Worm (Caenorhabditis elegans) whole organism, L4 larva: Measurements from ENCODE around the gene fbxb-112.
"Not testable (repeated sequence)": the region's sequence is repeated elsewhere in the genome, so short reads cannot be mapped to it uniquely, and the experiment has no call there.

ENCODE experiments used
- F37D6.2 ChIP-seq: sonication (generic microtip); optimal IDR thresholded peaks from 2 replicates; lab custom pipeline; 2016; ENCODE audit warnings: mild to moderate bottlenecking, missing genetic modification characterization, missing compliant biosample characterization
- F44E2.7 ChIP-seq: fragments of 200-800 bp; sonication (Bioruptor generic); IDR thresholded peaks from 2 replicates; pipeline ENCODE4 v2.1.2; 2022; ENCODE audit warnings: missing genetic modification characterization, missing compliant biosample characterization
- T20F7.1 ChIP-seq: fragments of 200-800 bp; sonication (Bioruptor generic); optimal IDR thresholded peaks from 2 replicates; lab custom pipeline; 2018; ENCODE audit warnings: mild to moderate bottlenecking, missing genetic modification characterization, missing compliant biosample characterization
- ZK337.2 ChIP-seq: fragments of 200-800 bp; sonication (Bioruptor generic); IDR thresholded peaks from 2 replicates; pipeline ENCODE4 v1.3.6; 2022; ENCODE audit warnings: missing genetic modification reagents, missing genetic modification characterization, missing compliant biosample characterization
- aha-1 ChIP-seq: fragments of 150-350 bp; peaks from one replicate; lab custom pipeline; 2014; ENCODE audit warnings: missing biosample characterization, missing genetic modification characterization
- arid-1 ChIP-seq: fragments of 200-800 bp; sonication (Bioruptor generic); conservative IDR thresholded peaks from 2 replicates; pipeline ENCODE4 v1.3.6; 2022; ENCODE audit warnings: missing genetic modification reagents, missing genetic modification characterization, missing compliant biosample characterization
- ceh-44 ChIP-seq: fragments of 200-800 bp; sonication (Bioruptor generic); IDR thresholded peaks from 2 replicates; pipeline ENCODE4 v1.3.6; 2022; ENCODE audit warnings: missing genetic modification reagents, missing genetic modification characterization, missing compliant biosample characterization
- ceh-62 ChIP-seq: sonication (generic microtip); optimal IDR thresholded peaks from 2 replicates; lab custom pipeline; 2017; ENCODE audit warnings: missing biosample characterization, missing genetic modification characterization
- ces-1 ChIP-seq: fragments of 150-350 bp; sonication (generic microtip); optimal IDR thresholded peaks from 4 replicates; lab custom pipeline; 2014; ENCODE audit warnings: missing biosample characterization, missing genetic modification reagents, missing genetic modification characterization
- ctbp-1 ChIP-seq: fragments of 200-800 bp; sonication (Bioruptor generic); IDR thresholded peaks from 2 replicates; pipeline ENCODE4 v1.3.6; 2022; ENCODE audit warnings: missing genetic modification reagents, missing genetic modification characterization, missing compliant biosample characterization
- daf-19 ChIP-seq: fragments of 200-800 bp; sonication (Bioruptor generic); conservative IDR thresholded peaks from 2 replicates; pipeline ENCODE4 v1.3.6; 2022; ENCODE audit warnings: missing genetic modification characterization, missing compliant biosample characterization
- dpl-1 ChIP-seq: fragments of 150-350 bp; optimal IDR thresholded peaks from 2 replicates; lab custom pipeline; 2014; ENCODE audit warnings: missing biosample characterization, missing genetic modification reagents, missing genetic modification characterization
- gei-8 ChIP-seq: fragments of 200-800 bp; sonication (Bioruptor generic); optimal IDR thresholded peaks from 2 replicates; lab custom pipeline; 2018; ENCODE audit warnings: mild to moderate bottlenecking, missing genetic modification characterization, missing compliant biosample characterization
- hif-1 ChIP-seq, 2 experiments: sonication (generic microtip); optimal IDR thresholded peaks; 2 replicates each; lab custom pipeline; 2016 to 2017; ENCODE audit warnings: missing compliant biosample characterization in 2 of 2, missing genetic modification characterization in 2 of 2, missing genetic modification reagents in 2 of 2, missing genotype in 2 of 2, mild to moderate bottlenecking in 1 of 2
- lim-7 ChIP-seq: fragments of 200-800 bp; sonication (Bioruptor generic); IDR thresholded peaks from 2 replicates; pipeline ENCODE4 v1.3.6; 2022; ENCODE audit warnings: missing genetic modification characterization, missing compliant biosample characterization
- lir-3 ChIP-seq: sonication (generic microtip); optimal IDR thresholded peaks from 2 replicates; lab custom pipeline; 2016; ENCODE audit warnings: mild to moderate bottlenecking, missing genetic modification characterization, missing compliant biosample characterization
- madf-5 ChIP-seq, 2 experiments: fragments of 200-800 bp; sonication (Bioruptor generic); IDR thresholded peaks; 2 replicates each; pipeline ENCODE4 v1.3.6; 2022; ENCODE audit warnings: missing compliant biosample characterization in 2 of 2, missing genetic modification characterization in 2 of 2
- madf-9 ChIP-seq: fragments of 200-800 bp; sonication (Bioruptor generic); conservative IDR thresholded peaks from 2 replicates; pipeline ENCODE4 v1.3.6; 2022; ENCODE audit warnings: missing genetic modification reagents, missing genetic modification characterization, missing compliant biosample characterization
- mdt-29 ChIP-seq: fragments of 200-800 bp; sonication (Bioruptor generic); IDR thresholded peaks from 2 replicates; pipeline ENCODE4 v1.3.6; 2022; ENCODE audit warnings: missing genetic modification reagents, missing genetic modification characterization, missing compliant biosample characterization
- mes-2 ChIP-seq: sonication (generic microtip); optimal IDR thresholded peaks from 2 replicates; lab custom pipeline; 2016; ENCODE audit warnings: missing genotype, mild to moderate bottlenecking, missing genetic modification characterization, missing compliant biosample characterization; ENCODE audit not compliant: poor library complexity, severe bottlenecking
- mxl-3 ChIP-seq: fragments of 200-800 bp; sonication (Bioruptor generic); optimal IDR thresholded peaks from 2 replicates; lab custom pipeline; 2018; ENCODE audit warnings: mild to moderate bottlenecking, missing genetic modification characterization, missing compliant biosample characterization
- nhr-28 ChIP-seq: fragments of 150-350 bp; optimal IDR thresholded peaks from 2 replicates; lab custom pipeline; 2014; ENCODE audit warnings: missing biosample characterization, missing genetic modification characterization
- nhr-48 ChIP-seq: sonication (generic microtip); optimal IDR thresholded peaks from 2 replicates; lab custom pipeline; 2016; ENCODE audit warnings: mild to moderate bottlenecking, missing genetic modification characterization, missing compliant biosample characterization
- nhr-6 ChIP-seq: fragments of 150-350 bp; optimal IDR thresholded peaks from 2 replicates; lab custom pipeline; 2014; ENCODE audit warnings: missing biosample characterization, missing genetic modification characterization
- nhr-76 ChIP-seq: fragments of 150-350 bp; optimal IDR thresholded peaks from 2 replicates; lab custom pipeline; 2014; ENCODE audit warnings: missing biosample characterization, missing genetic modification characterization
- php-3 ChIP-seq: fragments of 200-800 bp; sonication (Bioruptor generic); IDR thresholded peaks from 2 replicates; pipeline ENCODE4 v1.3.6; 2022; ENCODE audit warnings: missing genetic modification reagents, missing genetic modification characterization, missing compliant biosample characterization
- saeg-2 ChIP-seq: fragments of 200-800 bp; sonication (Bioruptor generic); IDR thresholded peaks from 2 replicates; pipeline ENCODE4 v1.3.6; 2022; ENCODE audit warnings: missing genetic modification reagents, missing genetic modification characterization, missing compliant biosample characterization
- unc-62 ChIP-seq, 3 experiments: fragments of 150-350 bp in 1 of 3; sonication (generic microtip); optimal IDR thresholded peaks in 2 of 3; peaks in 1 of 3; 1 replicate in 1 of 3; 2 replicates in 2 of 3; lab custom pipeline; 2014 to 2017; ENCODE audit warnings: missing biosample characterization in 3 of 3, missing genetic modification characterization in 3 of 3, missing genetic modification reagents in 3 of 3, missing genotype in 1 of 3
- zag-1 ChIP-seq: fragments of 150-350 bp; optimal IDR thresholded peaks from 2 replicates; lab custom pipeline; 2014; ENCODE audit warnings: missing biosample characterization, missing genetic modification characterization
- zfp-2 ChIP-seq: sonication (generic microtip); optimal IDR thresholded peaks from 2 replicates; lab custom pipeline; 2016; ENCODE audit warnings: mild to moderate bottlenecking, missing genetic modification characterization, missing compliant biosample characterization
- zfp-3 ChIP-seq: fragments of 200-800 bp; sonication (Bioruptor generic); conservative IDR thresholded peaks from 2 replicates; pipeline ENCODE4 v1.3.6; 2022; ENCODE audit warnings: missing genetic modification reagents, missing genetic modification characterization, missing compliant biosample characterization

Gene fbxb-112

ce11 chrII:3490797-3491196 is at the start of gene fbxb-112:
fbxb-112 (plus strand) TSS chrII:3491097.
- TF ChIP-seq ceh-62; arid-1 (GFP tag; lab: Robert Waterston, UW); F37D6.2: not testable (repeated sequence)

- TF ChIP-seq php-3 (GFP tag; lab: Robert Waterston, UW) (no peak), unc-62 (GFP tag; optimal IDR thresholded peaks at IDR 0.05 in 1 of 2; lab: Kevin White, UChicago) (peak in 1 of 2 experiments; percentile 1), unc-62 (tag; optimal IDR thresholded peaks at IDR 0.05; lab: Kevin White, UChicago) (no peak)
Measured at ce11 chrII:3441377-3441776, 49.5 kb upstream of the fbxb-112 start, which contains the start of gene C16C8.27. C16C8.27 (plus strand) TSS chrII:3441677.

- no peak for TF ChIP-seq ces-1 (GFP tag; lab: Kevin White, UChicago)
- no peak for TF ChIP-seq nhr-28
- no peak for TF ChIP-seq daf-19
- no peak for TF ChIP-seq ctbp-1 (GFP tag; lab: Robert Waterston, UW)
- TF ChIP-seq zfp-2 (tag; lab: Kevin White, UChicago): no peak
- TF ChIP-seq zfp-3: no peak
- no peak for TF ChIP-seq mes-2 (tag; lab: Kevin White, UChicago)
- TF ChIP-seq nhr-6 (tag; lab: Kevin White, UChicago): no peak
Measured at ce11 chrII:3443154-3443553, 47.7 kb upstream of the fbxb-112 start, which contains the start of gene C16C8.22. C16C8.22 (minus strand) TSS chrII:3443254.

ce11 chrII:3444280-3444679 is 46.6 kb upstream of the fbxb-112 start, which contains the start of gene C16C8.4:
C16C8.4 (minus strand) TSS chrII:3444380.
- TF ChIP-seq daf-19: no peak
- TF ChIP-seq aha-1 (tag; lab: Kevin White, UChicago): peak; percentile 66

ce11 chrII:3445285-3445806 is 45.6 kb upstream of the fbxb-112 start, which contains the start of the genes C16C8.5 and C16C8.16:
C16C8.5 (minus strand) TSS chrII:3445385.
C16C8.16 (plus strand) TSS chrII:3445756.
- TF ChIP-seq nhr-6 (tag; lab: Kevin White, UChicago) (no peak), zfp-3 (no peak), mdt-29 (GFP tag; lab: Robert Waterston, UW) (no peak), gei-8 (GFP tag; lab: Kevin White, UChicago) (no peak), F44E2.7 (GFP tag; lab: Robert Waterston, UW) (no peak), mxl-3 (GFP tag; lab: Kevin White, UChicago) (no peak), ceh-44 (GFP tag; lab: Robert Waterston, UW) (no peak), lir-3 (no peak), ZK337.2 (GFP tag; lab: Robert Waterston, UW) (no peak), saeg-2 (no peak), lim-7 (GFP tag; lab: Robert Waterston, UW) (no peak), unc-62 (GFP tag; optimal IDR thresholded peaks at IDR 0.05 in 1 of 2; lab: Kevin White, UChicago) (no peak), unc-62 (tag; optimal IDR thresholded peaks at IDR 0.05; lab: Kevin White, UChicago) (no peak), madf-5 (GFP tag; IDR thresholded peaks at IDR 0.05; lab: Robert Waterston, UW) (no peak), hif-1 (tag; optimal IDR thresholded peaks at IDR 0.05; lab: Kevin White, UChicago) (no peak), madf-9 (GFP tag; lab: Robert Waterston, UW) (no peak), php-3 (GFP tag; lab: Robert Waterston, UW) (no peak), nhr-48 (no peak)

ce11 chrII:3446647-3447046 is 44.2 kb upstream of the fbxb-112 start, which contains the start of the genes C16C8.20 and gldi-6:
C16C8.20 (plus strand) TSS chrII:3446947.
gldi-6 (plus strand) TSS chrII:3446947.
- TF ChIP-seq nhr-76 (tag; lab: Kevin White, UChicago) (no peak), dpl-1 (GFP tag; lab: Kevin White, UChicago) (no peak), T20F7.1 (GFP tag; lab: Kevin White, UChicago) (no peak), mes-2 (tag; lab: Kevin White, UChicago) (no peak), zag-1 (tag; lab: Kevin White, UChicago) (no peak)
